Worm (Caenorhabditis elegans) whole organism, midembryonic: ENCODE data around the gene Y75B7B.2.

ENCODE experiments used
- T22C8.4 ChIP-seq: fragments of 200-800 bp; sonication (Bioruptor generic); IDR thresholded peaks from 2 replicates; pipeline ENCODE4 v1.3.6; 2022; ENCODE audit warnings: missing genetic modification characterization, missing compliant biosample characterization
- cog-1 ChIP-seq: sonication (generic microtip); optimal IDR thresholded peaks from 2 replicates; lab custom pipeline; 2016; ENCODE audit warnings: missing genetic modification characterization, missing compliant biosample characterization
- flt-1 ChIP-seq: fragments of 200-800 bp; sonication (Bioruptor generic); IDR thresholded peaks from 2 replicates; pipeline ENCODE4 v1.3.6; 2022; ENCODE audit warnings: missing genetic modification characterization, missing compliant biosample characterization
- klf-2 ChIP-seq: fragments of 200-800 bp; sonication (Bioruptor generic); conservative IDR thresholded peaks from 2 replicates; pipeline ENCODE4 v1.3.6; 2022; ENCODE audit warnings: missing genetic modification reagents, missing genetic modification characterization, missing compliant biosample characterization
- med-1 ChIP-seq: sonication (generic microtip); optimal IDR thresholded peaks from 2 replicates; lab custom pipeline; 2017; ENCODE audit warnings: missing genetic modification characterization, mild to moderate bottlenecking, missing compliant biosample characterization, antibody characterized with exemption, missing genetic modification reagents; ENCODE audit not compliant: insufficient read depth
- ref-1 ChIP-seq: fragments of 200-800 bp; sonication (Bioruptor generic); conservative IDR thresholded peaks from 2 replicates; pipeline ENCODE4 v1.3.6; 2022; ENCODE audit warnings: missing genetic modification reagents, missing genetic modification characterization, missing compliant biosample characterization
- tab-1 ChIP-seq: fragments of 200-800 bp; sonication (Bioruptor generic); IDR thresholded peaks from 2 replicates; pipeline ENCODE4 v1.3.6; 2022; ENCODE audit warnings: missing genetic modification characterization, missing compliant biosample characterization
- ztf-23 ChIP-seq: fragments of 200-800 bp; sonication (Bioruptor generic); IDR thresholded peaks from 2 replicates; pipeline ENCODE4 v1.3.6; 2022; ENCODE audit warnings: missing genetic modification reagents, missing genetic modification characterization, missing compliant biosample characterization
- ztf-29 ChIP-seq: fragments of 200-800 bp; sonication (Bioruptor generic); IDR thresholded peaks from 2 replicates; pipeline ENCODE4 v1.3.6; 2022; ENCODE audit warnings: missing genetic modification reagents, missing genetic modification characterization, missing compliant biosample characterization

The Y75B7B.2 gene

ce11 chrV:1227756-1228665 is 47.8 kb downstream of the Y75B7B.2 start:
- TF ChIP-seq ztf-23 (GFP tag; lab: Robert Waterston, UW): no peak
- no peak for TF ChIP-seq tab-1 (GFP tag; lab: Robert Waterston, UW)
- TF ChIP-seq T22C8.4: no peak
- no peak for TF ChIP-seq med-1
- no peak for TF ChIP-seq klf-2 (GFP tag; lab: Robert Waterston, UW)
- TF ChIP-seq ref-1 (GFP tag; lab: Robert Waterston, UW): no peak
- no peak for TF ChIP-seq ztf-29 (GFP tag; lab: Robert Waterston, UW)
- no peak for TF ChIP-seq cog-1
- TF ChIP-seq flt-1 (GFP tag; lab: Robert Waterston, UW): no peak

- TF ChIP-seq T22C8.4 (no peak), tab-1 (GFP tag; lab: Robert Waterston, UW) (no peak), ztf-29 (GFP tag; lab: Robert Waterston, UW) (no peak), cog-1 (no peak)
These were observed 49.6 kb downstream of the Y75B7B.2 start for ce11 chrV:1226239-1226638.
